Fruit fly (Drosophila melanogaster): ENCODE results near the gene disco-r.

disco-r gene

dm6 chrX:16102338-16103218, 46.2 kb downstream of the disco-r start (continued):
- TF ChIP-seq CG1024 (GFP tag; IDR thresholded peaks at IDR 0.05): no peak
- TF ChIP-seq croc (GFP tag; conservative IDR thresholded peaks at IDR 0.05): no peak
- TF ChIP-seq HmgD (GFP tag; optimal IDR thresholded peaks at IDR 0.05): no peak
- peak; percentile 31 for TF ChIP-seq BtbVII (GFP tag; optimal IDR thresholded peaks at IDR 0.05)
- TF ChIP-seq Elba2 (GFP tag; optimal IDR thresholded peaks at IDR 0.05): no peak
- peak; percentile 2 for TF ChIP-seq Fer3 (tag; optimal IDR thresholded peaks at IDR 0.05)
- no peak for TF ChIP-seq CG4617 (GFP tag; optimal IDR thresholded peaks at IDR 0.05; ENCODE audit: borderline replicate concordance)
- peak; percentile 16 for TF ChIP-seq unpg (GFP tag; optimal IDR thresholded peaks at IDR 0.05)
- no peak for TF ChIP-seq dmrt11E (tag; optimal IDR thresholded peaks at IDR 0.05)
- no peak for TF ChIP-seq h (optimal IDR thresholded peaks at IDR 0.05)
- TF ChIP-seq ems (GFP tag; optimal IDR thresholded peaks at IDR 0.05): no peak
- TF ChIP-seq CG2875 (GFP tag; optimal IDR thresholded peaks at IDR 0.05): no peak
- no peak for TF ChIP-seq CG32767 (GFP tag; IDR thresholded peaks at IDR 0.05)
- TF ChIP-seq CG7556 (GFP tag; optimal IDR thresholded peaks at IDR 0.05): peak; percentile 23
- TF ChIP-seq gsb-n (tag; optimal IDR thresholded peaks at IDR 0.05): no peak
- no peak for TF ChIP-seq CG34224 (GFP tag; IDR thresholded peaks at IDR 0.05; ENCODE audit: partially characterized antibody)
- no peak for TF ChIP-seq org-1 (GFP tag; optimal IDR thresholded peaks at IDR 0.05)
- TF ChIP-seq CG11456 (GFP tag; IDR thresholded peaks at IDR 0.05): no peak
- no peak for TF ChIP-seq CG3838 (GFP tag; optimal IDR thresholded peaks at IDR 0.05)
- no peak for TF ChIP-seq otp (GFP tag; IDR thresholded peaks at IDR 0.05)
- no peak for TF ChIP-seq Opbp (GFP tag; IDR thresholded peaks at IDR 0.05; ENCODE audit: partially characterized antibody)
- no peak for TF ChIP-seq MTF-1 (GFP tag; optimal IDR thresholded peaks at IDR 0.05; ENCODE audit: borderline replicate concordance)
- no peak for TF ChIP-seq Vsx1 (GFP tag; optimal IDR thresholded peaks at IDR 0.05)
- no peak for TF ChIP-seq CG7745 (tag; optimal IDR thresholded peaks at IDR 0.05)
- TF ChIP-seq z (GFP tag; IDR thresholded peaks at IDR 0.05): no peak
- TF ChIP-seq CG4424 (GFP tag; optimal IDR thresholded peaks at IDR 0.05): no peak
- no peak for TF ChIP-seq slou (GFP tag; optimal IDR thresholded peaks at IDR 0.05)
- TF ChIP-seq jing (GFP tag; optimal IDR thresholded peaks at IDR 0.05): no peak
- TF ChIP-seq D19A (tag; optimal IDR thresholded peaks at IDR 0.05): peak; percentile 76
- no peak for TF ChIP-seq Bdp1 (GFP tag; optimal IDR thresholded peaks at IDR 0.05)
- TF ChIP-seq en (GFP tag; optimal IDR thresholded peaks at IDR 0.05): no peak
- no peak for TF ChIP-seq da (GFP tag; optimal IDR thresholded peaks at IDR 0.05)
- TF ChIP-seq salm (tag; optimal IDR thresholded peaks at IDR 0.05): no peak
- no peak for TF ChIP-seq CG7928 (GFP tag; optimal IDR thresholded peaks at IDR 0.05)
- TF ChIP-seq eyg (GFP tag; optimal IDR thresholded peaks at IDR 0.05): no peak
- TF ChIP-seq CG6765 (GFP tag; optimal IDR thresholded peaks at IDR 0.05): no peak
- peak; percentile 44; the same call in 1 of the 3 replicates for TF ChIP-seq dysf (GFP tag; IDR thresholded peaks at IDR 0.05)
- no peak for TF ChIP-seq CG5953 (GFP tag; IDR thresholded peaks at IDR 0.05)
- TF ChIP-seq Myb (GFP tag; optimal IDR thresholded peaks at IDR 0.05): no peak
- TF ChIP-seq Dek (tag; optimal IDR thresholded peaks at IDR 0.05): no peak
- TF ChIP-seq CG14710 (tag; optimal IDR thresholded peaks at IDR 0.05): no peak
- TF ChIP-seq Ravus (GFP tag; IDR thresholded peaks at IDR 0.05): no peak
- no peak for TF ChIP-seq CG10979 (tag; optimal IDR thresholded peaks at IDR 0.05)
- TF ChIP-seq mam (GFP tag; optimal IDR thresholded peaks at IDR 0.05): peak; percentile 58
- TF ChIP-seq esg (GFP tag; conservative IDR thresholded peaks at IDR 0.05): 0 out of 2 replicates have a peak, but pooled peaks have one; percentile 19
- no peak for TF ChIP-seq sens-2 (GFP tag; IDR thresholded peaks at IDR 0.05)
- TF ChIP-seq CG13424 (tag; optimal IDR thresholded peaks at IDR 0.05): no peak
- 0 out of 2 replicates have a peak, but pooled peaks have one; percentile 38 for TF ChIP-seq wdn (GFP tag; IDR thresholded peaks at IDR 0.05)
- TF ChIP-seq CG15514 (GFP tag; optimal IDR thresholded peaks at IDR 0.05): peak; percentile 14
- no peak for TF ChIP-seq Hr39 (optimal IDR thresholded peaks at IDR 0.05)

All from whole organism, embryonic.